Worm (Caenorhabditis elegans) whole organism, early embryonic: Measurements from ENCODE around the gene ZK783.7.
A peak's percentile ranks its signal among the peaks of the same experiment; 100 is the strongest.

ENCODE experiments used
- B0310.2 ChIP-seq: sonication (generic microtip); optimal IDR thresholded peaks from 2 replicates; lab custom pipeline; 2016; ENCODE audit warnings: mild to moderate bottlenecking, missing genetic modification characterization, missing compliant biosample characterization
- F13C5.2 ChIP-seq: sonication (generic microtip); optimal IDR thresholded peaks from 2 replicates; lab custom pipeline; 2017; ENCODE audit warnings: mild to moderate bottlenecking, missing genetic modification characterization, inconsistent platforms, missing compliant biosample characterization
- aly-1 ChIP-seq: sonication (generic microtip); optimal IDR thresholded peaks from 2 replicates; lab custom pipeline; 2016; ENCODE audit warnings: missing genetic modification characterization, missing compliant biosample characterization
- ama-1 ChIP-seq: fragments of 150-350 bp; optimal IDR thresholded peaks from 2 replicates; lab custom pipeline; 2014
- ceh-13 ChIP-seq: fragments of 200-800 bp; sonication (Bioruptor generic); optimal IDR thresholded peaks from 2 replicates; lab custom pipeline; 2018; ENCODE audit warnings: mild to moderate bottlenecking, missing genetic modification characterization, missing compliant biosample characterization
- ceh-36 ChIP-seq: sonication (generic microtip); optimal IDR thresholded peaks from 2 replicates; lab custom pipeline; 2016; ENCODE audit warnings: missing genetic modification characterization, inconsistent platforms, missing compliant biosample characterization
- ets-7 ChIP-seq: sonication (generic microtip); optimal IDR thresholded peaks from 2 replicates; lab custom pipeline; 2016; ENCODE audit warnings: missing genotype, missing genetic modification characterization, missing compliant biosample characterization
- flt-1 ChIP-seq: fragments of 200-800 bp; sonication (Bioruptor generic); IDR thresholded peaks from 2 replicates; pipeline ENCODE4 v1.3.6; 2022; ENCODE audit warnings: missing genetic modification characterization, missing compliant biosample characterization
- hmbx-1 ChIP-seq: sonication (generic microtip); optimal IDR thresholded peaks from 2 replicates; lab custom pipeline; 2016; ENCODE audit warnings: mild to moderate bottlenecking, missing genetic modification characterization, missing compliant biosample characterization
- hmg-4 ChIP-seq: fragments of 200-800 bp; sonication (Bioruptor generic); optimal IDR thresholded peaks from 2 replicates; lab custom pipeline; 2018; ENCODE audit warnings: mild to moderate bottlenecking, missing genetic modification characterization, missing compliant biosample characterization
- hnd-1 ChIP-seq: sonication (generic microtip); optimal IDR thresholded peaks from 2 replicates; lab custom pipeline; 2016; ENCODE audit warnings: missing genetic modification characterization, missing compliant biosample characterization
- pes-1 ChIP-seq: fragments of 200-800 bp; sonication (Bioruptor generic); IDR thresholded peaks from 2 replicates; pipeline ENCODE4 v1.3.6; 2022; ENCODE audit warnings: missing genetic modification reagents, missing genetic modification characterization, missing compliant biosample characterization
- scrt-1 ChIP-seq: fragments of 200-800 bp; sonication (Bioruptor generic); IDR thresholded peaks from 2 replicates; pipeline ENCODE4 v1.3.6; 2022; ENCODE audit warnings: missing genetic modification characterization, missing compliant biosample characterization
- sea-1 ChIP-seq: fragments of 200-800 bp; sonication (Bioruptor generic); conservative IDR thresholded peaks from 2 replicates; pipeline ENCODE4 v1.3.6; 2022; ENCODE audit warnings: missing genetic modification characterization, missing compliant biosample characterization
- tbx-11 ChIP-seq: fragments of 200-800 bp; sonication (Bioruptor generic); IDR thresholded peaks from 2 replicates; pipeline ENCODE4 v1.3.6; 2022; ENCODE audit warnings: missing genetic modification characterization, missing compliant biosample characterization
- tbx-37 ChIP-seq: fragments of 200-800 bp; sonication (Bioruptor generic); conservative IDR thresholded peaks from 2 replicates; pipeline ENCODE4 v1.3.6; 2022; ENCODE audit warnings: missing genetic modification reagents, missing genetic modification characterization, missing compliant biosample characterization
- tra-4 ChIP-seq: sonication (generic microtip); optimal IDR thresholded peaks from 2 replicates; lab custom pipeline; 2017; ENCODE audit warnings: missing genetic modification characterization, missing compliant biosample characterization

ZK783.7 gene

ce11 chrIII:7648841-7649240, 7.7 kb upstream of the ZK783.7 start:
- no peak for TF ChIP-seq B0310.2 (tag; lab: Kevin White, UChicago)
- TF ChIP-seq pes-1 (GFP tag; lab: Robert Waterston, UW), result no peak

- TF ChIP-seq ceh-36 (tag; lab: Kevin White, UChicago), result no peak
- no peak for TF ChIP-seq hnd-1 (tag; lab: Kevin White, UChicago)
- no peak; the same call in 1 of the 2 replicates for TF ChIP-seq pes-1 (GFP tag; lab: Robert Waterston, UW)
- TF ChIP-seq ets-7 (tag; lab: Kevin White, UChicago), result no peak
- TF ChIP-seq tbx-11 (GFP tag; lab: Robert Waterston, UW), result no peak
Observed at ce11 chrIII:7655498-7655897, 1.0 kb upstream of the ZK783.7 start.

- TF ChIP-seq ets-7 (tag; lab: Kevin White, UChicago) (no peak), sea-1 (GFP tag; lab: Robert Waterston, UW) (no peak), ceh-36 (tag; lab: Kevin White, UChicago) (no peak), ceh-13 (GFP tag; lab: Kevin White, UChicago) (no peak), tra-4 (tag; lab: Kevin White, UChicago) (no peak), hmbx-1 (no peak), aly-1 (tag; lab: Kevin White, UChicago) (no peak), F13C5.2 (no peak), pes-1 (GFP tag; lab: Robert Waterston, UW) (no peak), scrt-1 (no peak), tbx-11 (GFP tag; lab: Robert Waterston, UW) (no peak), tbx-37 (GFP tag; lab: Robert Waterston, UW) (no peak), flt-1 (no peak), ama-1 (lab: Kevin White, UChicago) (no peak)
Observed at ce11 chrIII:7655932-7656331, 587 bp upstream of the ZK783.7 start, which contains the start of gene baz-2. Gene baz-2, minus strand, starts transcription at chrIII:7656032.

DNA sequence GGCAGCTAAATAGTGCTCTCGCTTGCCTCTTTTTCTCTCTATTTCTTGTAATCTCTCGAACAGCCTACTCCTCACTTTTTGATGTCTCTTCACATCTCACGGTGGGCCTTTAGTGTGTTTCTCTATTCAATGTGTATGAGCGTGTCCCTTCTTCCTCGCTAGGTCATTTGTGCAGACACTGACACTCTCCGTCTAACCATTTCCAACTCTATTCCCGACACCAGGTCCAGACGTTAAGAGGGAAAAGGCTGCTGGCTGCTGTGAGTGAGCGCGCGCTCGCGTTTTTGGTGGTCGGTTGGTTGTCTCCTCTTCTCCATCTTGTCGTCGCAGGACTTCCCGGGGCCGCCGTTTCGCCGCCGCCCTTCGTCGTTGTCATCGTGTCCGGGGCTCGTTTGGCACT, 2.9 kb downstream of the ZK783.7 start:
- TF ChIP-seq ama-1 (lab: Kevin White, UChicago) (no peak), hmbx-1 (no peak), ceh-13 (GFP tag; lab: Kevin White, UChicago) (no peak), B0310.2 (tag; lab: Kevin White, UChicago) (peak; percentile 58), tbx-11 (GFP tag; lab: Robert Waterston, UW) (peak; percentile 45; the same call in 1 of the 2 replicates), aly-1 (tag; lab: Kevin White, UChicago) (peak; percentile 66), hmg-4 (peak; percentile 86), ceh-36 (tag; lab: Kevin White, UChicago) (no peak), sea-1 (GFP tag; lab: Robert Waterston, UW) (peak; percentile 42; the same call in 1 of the 2 replicates), scrt-1 (no peak), tbx-37 (GFP tag; lab: Robert Waterston, UW) (no peak), F13C5.2 (peak; percentile 73), ets-7 (tag; lab: Kevin White, UChicago) (no peak)

DNA sequence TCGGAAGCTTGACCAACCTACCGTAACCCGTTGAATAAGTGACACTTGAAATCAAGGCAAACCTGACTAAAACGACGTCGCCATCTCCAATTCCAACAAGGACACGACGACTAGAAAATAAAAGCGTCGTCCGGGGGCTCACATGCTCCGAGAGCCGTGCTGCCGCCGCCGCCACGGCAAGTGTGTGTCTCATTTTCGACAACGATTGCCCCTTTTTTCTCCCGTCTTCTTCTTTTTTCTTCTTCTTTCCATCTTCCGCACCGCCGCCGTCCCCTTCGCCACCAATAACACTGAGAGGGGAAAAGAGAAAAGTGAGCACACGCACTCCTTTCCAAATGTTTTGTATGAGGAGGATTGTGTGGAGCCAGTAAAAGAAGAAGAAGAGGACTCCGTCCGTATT, 4.6 kb downstream of the ZK783.7 start:
- TF ChIP-seq F13C5.2 (no peak), ets-7 (tag; lab: Kevin White, UChicago) (no peak), tbx-37 (GFP tag; lab: Robert Waterston, UW) (no peak), hmg-4 (no peak), tra-4 (tag; lab: Kevin White, UChicago) (no peak), flt-1 (no peak), sea-1 (GFP tag; lab: Robert Waterston, UW) (no peak), pes-1 (GFP tag; lab: Robert Waterston, UW) (no peak), ama-1 (lab: Kevin White, UChicago) (no peak), B0310.2 (tag; lab: Kevin White, UChicago) (no peak)

- TF ChIP-seq ceh-36 (tag; lab: Kevin White, UChicago) (no peak), hnd-1 (tag; lab: Kevin White, UChicago) (no peak), sea-1 (GFP tag; lab: Robert Waterston, UW) (no peak), tra-4 (tag; lab: Kevin White, UChicago) (no peak), tbx-37 (GFP tag; lab: Robert Waterston, UW) (no peak), hmbx-1 (no peak), ceh-13 (GFP tag; lab: Kevin White, UChicago) (no peak), aly-1 (tag; lab: Kevin White, UChicago) (no peak), tbx-11 (GFP tag; lab: Robert Waterston, UW) (no peak), ama-1 (lab: Kevin White, UChicago) (no peak), scrt-1 (no peak), F13C5.2 (no peak), pes-1 (GFP tag; lab: Robert Waterston, UW) (no peak)
Observed at ce11 chrIII:7661978-7662377, 5.5 kb downstream of the ZK783.7 start, which contains the start of gene lido-18. Gene lido-18, plus strand, starts transcription at chrIII:7662278.

- TF ChIP-seq aly-1 (tag; lab: Kevin White, UChicago) (no peak), hmg-4 (no peak), tra-4 (tag; lab: Kevin White, UChicago) (no peak), tbx-37 (GFP tag; lab: Robert Waterston, UW) (no peak), B0310.2 (tag; lab: Kevin White, UChicago) (no peak), scrt-1 (no peak), tbx-11 (GFP tag; lab: Robert Waterston, UW) (no peak), sea-1 (GFP tag; lab: Robert Waterston, UW) (no peak), ama-1 (lab: Kevin White, UChicago) (no peak)
Observed at ce11 chrIII:7665928-7666327, 9.4 kb downstream of the ZK783.7 start.

DNA sequence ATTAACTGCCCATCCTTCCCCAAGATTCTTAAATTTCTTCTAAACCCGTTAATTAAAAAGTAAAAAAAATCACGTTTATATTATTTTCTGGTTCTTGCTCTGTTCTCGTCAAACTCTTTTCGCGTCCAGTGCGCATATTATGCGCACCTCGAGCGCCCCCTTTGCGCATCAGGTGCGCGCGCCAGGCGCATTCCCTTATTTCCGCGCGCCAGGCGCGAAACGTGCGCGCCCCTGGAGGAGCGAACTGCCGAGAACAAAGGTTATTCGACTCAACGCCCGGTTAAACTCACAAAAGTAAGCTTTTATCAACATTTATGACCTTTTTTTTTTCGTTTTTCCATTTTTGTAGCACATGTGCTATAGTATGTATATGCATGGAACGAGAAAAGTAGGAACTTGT, 15.9 kb downstream of the ZK783.7 start:
- no peak for TF ChIP-seq hnd-1 (tag; lab: Kevin White, UChicago)
- no peak for TF ChIP-seq scrt-1
- TF ChIP-seq flt-1, result no peak
- TF ChIP-seq B0310.2 (tag; lab: Kevin White, UChicago), result no peak
- no peak for TF ChIP-seq sea-1 (GFP tag; lab: Robert Waterston, UW)
- TF ChIP-seq aly-1 (tag; lab: Kevin White, UChicago), result no peak
- no peak for TF ChIP-seq F13C5.2
- no peak for TF ChIP-seq pes-1 (GFP tag; lab: Robert Waterston, UW)
- no peak for TF ChIP-seq tbx-11 (GFP tag; lab: Robert Waterston, UW)
- TF ChIP-seq hmg-4, result no peak
- TF ChIP-seq ceh-36 (tag; lab: Kevin White, UChicago), result no peak
- no peak for TF ChIP-seq ets-7 (tag; lab: Kevin White, UChicago)
- no peak for TF ChIP-seq hmbx-1
- no peak for TF ChIP-seq tra-4 (tag; lab: Kevin White, UChicago)
- no peak for TF ChIP-seq tbx-37 (GFP tag; lab: Robert Waterston, UW)
- no peak for TF ChIP-seq ceh-13 (GFP tag; lab: Kevin White, UChicago)
- no peak for TF ChIP-seq ama-1 (lab: Kevin White, UChicago)
